Fruit fly (Drosophila melanogaster): ENCODE data around the gene CG12499.
A peak's percentile ranks its signal among the peaks of the same experiment; 100 is the strongest.

CG12499 gene

dm6 chr3R:22446493-22446892 lies at the start of gene CG12499:
Gene CG12499, minus strand, starts transcription at chr3R:22446587.
- TF ChIP-seq Gug (GFP tag; IDR thresholded peaks at IDR 0.05), result no peak

- TF ChIP-seq spab (GFP tag; optimal IDR thresholded peaks at IDR 0.05), result no peak
- TF ChIP-seq Ets96B (tag; optimal IDR thresholded peaks at IDR 0.05), result peak; percentile 17
- TF ChIP-seq Blimp-1 (GFP tag; optimal IDR thresholded peaks at IDR 0.05), result no peak
- no peak for TF ChIP-seq salr (GFP tag; optimal IDR thresholded peaks at IDR 0.05)
- no peak for TF ChIP-seq achi (GFP tag; optimal IDR thresholded peaks at IDR 0.05)
- 0 out of 3 replicates have a peak, but pooled peaks have one; percentile 26 for TF ChIP-seq eg (GFP tag; IDR thresholded peaks at IDR 0.05)
- peak; percentile 12 for TF ChIP-seq Eip75B (GFP tag; optimal IDR thresholded peaks at IDR 0.05)
- no peak for TF ChIP-seq CG3919 (GFP tag; optimal IDR thresholded peaks at IDR 0.05)
- TF ChIP-seq CG6854 (GFP tag; optimal IDR thresholded peaks at IDR 0.05), result no peak
- no peak for TF ChIP-seq CG11762 (GFP tag; optimal IDR thresholded peaks at IDR 0.05; ENCODE audit: insufficient read depth)
- no peak for TF ChIP-seq CG1621 (tag; optimal IDR thresholded peaks at IDR 0.05)
- no peak for TF ChIP-seq CG8632 (GFP tag; optimal IDR thresholded peaks at IDR 0.05)
- no peak for TF ChIP-seq CG34406 (GFP tag; optimal IDR thresholded peaks at IDR 0.05)
- no peak for TF ChIP-seq CG9139 (GFP tag; optimal IDR thresholded peaks at IDR 0.05)
- no peak for TF ChIP-seq Sox15 (GFP tag; optimal IDR thresholded peaks at IDR 0.05)
- TF ChIP-seq Gug (GFP tag; IDR thresholded peaks at IDR 0.05), result no peak
- TF ChIP-seq CG10669 (GFP tag; optimal IDR thresholded peaks at IDR 0.05), result no peak
- TF ChIP-seq fd85E (GFP tag; optimal IDR thresholded peaks at IDR 0.05), result no peak
- TF ChIP-seq CG3032 (tag; optimal IDR thresholded peaks at IDR 0.05), result no peak
- no peak for TF ChIP-seq fkh (GFP tag; optimal IDR thresholded peaks at IDR 0.05)
- no peak for TF ChIP-seq Sox14 (GFP tag; optimal IDR thresholded peaks at IDR 0.05)
- peak; percentile 68 for TF ChIP-seq Eip78C (GFP tag)
- TF ChIP-seq Lpt (GFP tag; optimal IDR thresholded peaks at IDR 0.05), result no peak
- peak; percentile 39 for TF ChIP-seq cyc (GFP tag; optimal IDR thresholded peaks at IDR 0.05)
- no peak for TF ChIP-seq Smox (GFP tag; optimal IDR thresholded peaks at IDR 0.05)
- TF ChIP-seq net (GFP tag; optimal IDR thresholded peaks at IDR 0.05), result no peak
- TF ChIP-seq Hr4 (GFP tag; optimal IDR thresholded peaks at IDR 0.05), result peak; percentile 18
- TF ChIP-seq lz (GFP tag; optimal IDR thresholded peaks at IDR 0.05), result no peak
- TF ChIP-seq Sox102F (GFP tag; optimal IDR thresholded peaks at IDR 0.05), result no peak
- TF ChIP-seq fd59A (GFP tag; optimal IDR thresholded peaks at IDR 0.05), result no peak
- peak; percentile 55 for TF ChIP-seq CG8319 (GFP tag; optimal IDR thresholded peaks at IDR 0.05)
- no peak for TF ChIP-seq vri (GFP tag; optimal IDR thresholded peaks at IDR 0.05)
- TF ChIP-seq CG16779 (tag; optimal IDR thresholded peaks at IDR 0.05), result peak; percentile 24
- TF ChIP-seq CG7368 (GFP tag; optimal IDR thresholded peaks at IDR 0.05), result peak; percentile 1
- TF ChIP-seq CG6163 (GFP tag; IDR thresholded peaks at IDR 0.05), result no peak
- no peak for TF ChIP-seq CG31627 (GFP tag; optimal IDR thresholded peaks at IDR 0.05)
- no peak for TF ChIP-seq Eip93F (GFP tag; optimal IDR thresholded peaks at IDR 0.05)
- TF ChIP-seq OdsH (GFP tag; optimal IDR thresholded peaks at IDR 0.05), result no peak
- TF ChIP-seq CG6792 (GFP tag; optimal IDR thresholded peaks at IDR 0.05), result peak; percentile 21
- TF ChIP-seq CG6808 (GFP tag; optimal IDR thresholded peaks at IDR 0.05), result no peak
- no peak for TF ChIP-seq acj6 (GFP tag; optimal IDR thresholded peaks at IDR 0.05)
- TF ChIP-seq CG11294 (GFP tag; IDR thresholded peaks at IDR 0.05), result no peak
- no peak for TF ChIP-seq Ets21C (GFP tag; optimal IDR thresholded peaks at IDR 0.05)
- TF ChIP-seq dac (GFP tag; optimal IDR thresholded peaks at IDR 0.05), result no peak
- TF ChIP-seq topi (GFP tag; optimal IDR thresholded peaks at IDR 0.05), result peak; percentile 20
- TF ChIP-seq esn (GFP tag; optimal IDR thresholded peaks at IDR 0.05), result no peak
- TF ChIP-seq Hr39 (GFP tag; optimal IDR thresholded peaks at IDR 0.05), result no peak
- TF ChIP-seq CG15336 (GFP tag; IDR thresholded peaks at IDR 0.05), result no peak
- TF ChIP-seq CG11902 (GFP tag; optimal IDR thresholded peaks at IDR 0.05), result no peak
These were observed 48.3 kb upstream of the CG12499 start for dm6 chr3R:22494523-22495309.
